Worm (Caenorhabditis elegans) whole organism, young adult: Measurements from ENCODE around the gene C07A9.13.

Experiments
- Y67H2A.10 ChIP-seq: fragments of 200-800 bp; sonication (Bioruptor generic); conservative IDR thresholded peaks from 2 replicates; pipeline ENCODE4 v1.3.6; 2022; ENCODE audit warnings: missing genetic modification reagents, missing genetic modification characterization, missing compliant biosample characterization
- ets-4 ChIP-seq: fragments of 200-800 bp; sonication (Bioruptor generic); optimal IDR thresholded peaks from 2 replicates; lab custom pipeline; 2018; ENCODE audit warnings: mild to moderate bottlenecking, missing genetic modification characterization, missing compliant biosample characterization
- ztf-22 ChIP-seq: fragments of 200-800 bp; sonication (Bioruptor generic); optimal IDR thresholded peaks from 2 replicates; lab custom pipeline; 2018; ENCODE audit warnings: mild to moderate bottlenecking, missing genetic modification characterization, moderate library complexity, missing compliant biosample characterization

ce11 chrIII:9703747-9704605 lies 22.9 kb upstream of the C07A9.13 start:
- TF ChIP-seq ztf-22 (GFP tag; lab: Kevin White, UChicago) (no peak), Y67H2A.10 (GFP tag; lab: Robert Waterston, UW) (no peak), ets-4 (GFP tag; lab: Kevin White, UChicago) (no peak)
